Worm (Caenorhabditis elegans) whole organism, L4 larva: ENCODE results near the gene F44B9.5.
"Not testable (repeated sequence)": the region's sequence is repeated elsewhere in the genome, so short reads cannot be mapped to it uniquely, and the experiment has no call there.

Experiments used
- F37D6.2 ChIP-seq: sonication (generic microtip); optimal IDR thresholded peaks from 2 replicates; lab custom pipeline; 2016; ENCODE audit warnings: mild to moderate bottlenecking, missing genetic modification characterization, missing compliant biosample characterization
- F49E8.2 ChIP-seq: sonication (generic microtip); optimal IDR thresholded peaks from 2 replicates; lab custom pipeline; 2016; ENCODE audit warnings: missing compliant biosample characterization, mild to moderate bottlenecking, missing genetic modification characterization, borderline replicate concordance
- ama-1 ChIP-seq: fragments of 150-350 bp; optimal IDR thresholded peaks from 2 replicates; lab custom pipeline; 2014; ENCODE audit warnings: inconsistent platforms, mixed read lengths
- dpl-1 ChIP-seq: fragments of 150-350 bp; optimal IDR thresholded peaks from 2 replicates; lab custom pipeline; 2014; ENCODE audit warnings: missing biosample characterization, missing genetic modification reagents, missing genetic modification characterization
- egl-27 ChIP-seq: sonication (generic microtip); optimal IDR thresholded peaks from 3 replicates; lab custom pipeline; 2017; ENCODE audit warnings: missing biosample characterization, missing genetic modification reagents, missing genetic modification characterization
- fkh-10 ChIP-seq: fragments of 150-350 bp; optimal IDR thresholded peaks from 2 replicates; lab custom pipeline; 2014; ENCODE audit warnings: missing biosample characterization, missing genetic modification reagents, missing genetic modification characterization
- hif-1 ChIP-seq, 2 experiments: sonication (generic microtip); optimal IDR thresholded peaks; 2 replicates each; lab custom pipeline; 2016 to 2017; ENCODE audit warnings: missing compliant biosample characterization in 2 of 2, missing genetic modification characterization in 2 of 2, missing genetic modification reagents in 2 of 2, missing genotype in 2 of 2, mild to moderate bottlenecking in 1 of 2
- mes-2 ChIP-seq: sonication (generic microtip); optimal IDR thresholded peaks from 2 replicates; lab custom pipeline; 2016; ENCODE audit warnings: missing genotype, mild to moderate bottlenecking, missing genetic modification characterization, missing compliant biosample characterization; ENCODE audit not compliant: poor library complexity, severe bottlenecking
- nhr-237 ChIP-seq: sonication (generic microtip); optimal IDR thresholded peaks from 2 replicates; lab custom pipeline; 2017; ENCODE audit warnings: missing biosample characterization, missing genetic modification characterization
- nhr-25 ChIP-seq: sonication (generic microtip); optimal IDR thresholded peaks from 2 replicates; lab custom pipeline; 2017; ENCODE audit warnings: missing genetic modification characterization, mild to moderate bottlenecking, missing compliant biosample characterization, antibody characterized with exemption, moderate library complexity, borderline replicate concordance; ENCODE audit not compliant: insufficient read depth
- pha-4 ChIP-seq, 2 experiments: fragments of 150-350 bp in 1 of 2; fragments of 200-800 bp in 1 of 2; sonication (Bioruptor generic) in 1 of 2; IDR thresholded peaks in 1 of 2; optimal IDR thresholded peaks in 1 of 2; 2 replicates each; pipeline versions ENCODE4 v1.3.6 to Lab custom; 2014 to 2022; ENCODE audit warnings: missing genetic modification characterization in 2 of 2, missing genetic modification reagents in 2 of 2, missing biosample characterization in 1 of 2, missing compliant biosample characterization in 1 of 2
- sdz-12 ChIP-seq: fragments of 200-800 bp; sonication (Bioruptor generic); optimal IDR thresholded peaks from 2 replicates; lab custom pipeline; 2018; ENCODE audit warnings: mild to moderate bottlenecking, missing genetic modification characterization, missing compliant biosample characterization
- skn-1 ChIP-seq: fragments of 150-350 bp; optimal IDR thresholded peaks from 2 replicates; lab custom pipeline; 2014; ENCODE audit warnings: missing biosample characterization, missing genetic modification characterization
- snpc-4 ChIP-seq: fragments of 150-350 bp; optimal IDR thresholded peaks from 2 replicates; lab custom pipeline; 2014; ENCODE audit warnings: missing biosample characterization, missing genetic modification characterization

DNA sequence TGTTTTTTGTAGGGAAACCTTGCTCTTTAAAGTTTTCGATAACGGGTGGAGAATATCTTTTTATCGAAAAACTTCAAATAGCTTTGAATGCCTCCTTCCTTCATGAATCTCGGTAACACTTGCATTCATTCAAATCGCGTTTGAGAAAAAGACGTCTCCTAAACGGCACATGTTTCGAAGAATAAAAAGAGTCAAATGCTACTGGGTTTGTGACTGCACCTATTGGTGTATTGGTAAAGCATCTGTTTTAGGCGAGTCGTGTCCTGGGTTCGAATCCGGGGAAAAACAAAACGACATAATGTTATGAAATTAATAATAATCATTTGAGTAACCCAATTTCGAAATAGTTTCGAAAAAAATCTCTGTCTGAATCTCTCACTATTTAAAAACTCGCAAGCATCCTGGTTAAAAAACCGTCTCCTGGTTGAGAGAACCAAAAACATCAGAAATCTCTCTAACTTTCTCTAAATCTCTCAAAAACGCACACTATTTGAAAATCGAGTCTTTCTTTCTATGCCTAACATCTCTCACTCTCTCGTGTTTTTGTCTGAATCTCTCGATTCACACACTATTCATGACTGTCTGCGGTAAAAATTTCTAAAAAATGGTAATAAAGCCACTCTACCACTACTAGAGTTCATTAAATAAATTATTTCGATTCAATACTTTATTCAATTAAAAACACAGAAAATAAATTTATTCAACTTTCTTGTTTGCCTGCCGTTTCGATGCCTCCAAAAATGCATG is 50.2 kb downstream of the F44B9.5 start:
- not testable (repeated sequence) for TF ChIP-seq mes-2; nhr-237 (tag; lab: Kevin White, UChicago); ama-1 (lab: Kevin White, UChicago); F37D6.2 (tag; lab: Kevin White, UChicago); fkh-10 (GFP tag; lab: Kevin White, UChicago); skn-1 (tag; lab: Kevin White, UChicago); snpc-4 (tag; lab: Kevin White, UChicago); hif-1 (tag; optimal IDR thresholded peaks at IDR 0.05; lab: Kevin White, UChicago); pha-4 (GFP tag; IDR thresholded peaks at IDR 0.05; lab: Robert Waterston, UW); pha-4 (tag; optimal IDR thresholded peaks at IDR 0.05; lab: Kevin White, UChicago); dpl-1 (GFP tag; lab: Kevin White, UChicago); sdz-12 (GFP tag; lab: Kevin White, UChicago); egl-27 (tag; lab: Kevin White, UChicago); F49E8.2 (tag; lab: Kevin White, UChicago); nhr-25 (tag; lab: Kevin White, UChicago)
